ENCODE assay signal across 2 worm cellular contexts in the genomic region with DNA sequence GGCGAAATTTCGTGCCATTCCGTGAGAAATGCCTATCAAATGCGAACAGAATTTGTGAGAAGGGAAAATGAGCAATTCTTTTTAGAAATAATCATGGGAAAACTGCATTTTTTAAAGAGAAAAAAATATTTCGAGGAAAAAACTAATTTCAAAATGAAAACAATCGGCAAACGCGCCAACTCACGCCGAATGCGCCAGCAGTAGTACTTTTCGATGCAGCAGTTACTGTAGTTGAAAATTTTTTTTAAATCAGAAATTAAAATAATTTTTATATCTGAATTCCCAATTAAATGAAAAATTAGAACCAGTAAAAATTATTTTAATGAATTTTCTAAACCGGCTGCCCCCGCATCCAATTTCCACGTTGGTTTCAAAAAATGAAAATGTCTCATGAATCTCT.
A peak's percentile ranks its signal among the peaks of the same experiment; 100 is the strongest.
TF ChIP-seq lines count a peak whose summit lies in the region.

No protein-coding gene starts in this region.

TF ChIP-seq in whole organism, L4 larva, 104 proteins besides CTCF, POLR2A, EP300 and RAD21:
- TF ChIP-seq snpc-1.2 (GFP tag; IDR thresholded peaks at IDR 0.05; lab: Robert Waterston, UW) (peak; percentile 53; the same call in 1 of the 2 replicates), F49E8.2 (tag; optimal IDR thresholded peaks at IDR 0.05; lab: Kevin White, UChicago; ENCODE audit: borderline replicate concordance) (no peak), Y105C5A.15 (GFP tag; IDR thresholded peaks at IDR 0.05; lab: Robert Waterston, UW) (no peak), hlh-11 (tag; optimal IDR thresholded peaks at IDR 0.05; lab: Kevin White, UChicago) (no peak)

TF ChIP-seq in whole organism, young adult, 124 proteins besides CTCF, POLR2A, EP300 and RAD21:
- TF ChIP-seq Y95B8A.8 (GFP tag; IDR thresholded peaks at IDR 0.05; lab: Robert Waterston, UW) = no peak
- TF ChIP-seq ceh-79 (tag; optimal IDR thresholded peaks at IDR 0.05; lab: Kevin White, UChicago) = no peak
- TF ChIP-seq tlf-1 (GFP tag; optimal IDR thresholded peaks at IDR 0.05; lab: Kevin White, UChicago) = no peak
- TF ChIP-seq lag-1 (GFP tag; IDR thresholded peaks at IDR 0.05; lab: Robert Waterston, UW) = no peak
- no peak for TF ChIP-seq nfya-1 (tag; optimal IDR thresholded peaks at IDR 0.05; lab: Kevin White, UChicago; ENCODE audit: borderline replicate concordance, insufficient read depth)
- no peak for TF ChIP-seq T26A5.8 (tag; optimal IDR thresholded peaks at IDR 0.05; lab: Kevin White, UChicago)
- peak; percentile 4 for TF ChIP-seq tbp1 (GFP tag; optimal IDR thresholded peaks at IDR 0.05; lab: Kevin White, UChicago)
- TF ChIP-seq sptf-2 (GFP tag; optimal IDR thresholded peaks at IDR 0.05; lab: Kevin White, UChicago) = no peak
- TF ChIP-seq F49E8.2 (tag; optimal IDR thresholded peaks at IDR 0.05; lab: Kevin White, UChicago; ENCODE audit: insufficient read depth) = peak; percentile 36
- no peak for TF ChIP-seq ceh-27 (GFP tag; optimal IDR thresholded peaks at IDR 0.05; lab: Kevin White, UChicago)
- no peak for TF ChIP-seq nhr-179 (tag; optimal IDR thresholded peaks at IDR 0.05; lab: Kevin White, UChicago)
- TF ChIP-seq mes-4 (tag; optimal IDR thresholded peaks at IDR 0.05; lab: Kevin White, UChicago) = no peak
- no peak for TF ChIP-seq nhr-80 (tag; optimal IDR thresholded peaks at IDR 0.05; lab: Kevin White, UChicago)
- TF ChIP-seq ztf-26 (tag; optimal IDR thresholded peaks at IDR 0.05; lab: Kevin White, UChicago) = no peak
- TF ChIP-seq madf-6 (GFP tag; IDR thresholded peaks at IDR 0.05; lab: Robert Waterston, UW) = peak; percentile 63
- TF ChIP-seq bed-2 (GFP tag; IDR thresholded peaks at IDR 0.05; lab: Robert Waterston, UW) = no peak
- no peak for TF ChIP-seq egl-18 (GFP tag; IDR thresholded peaks at IDR 0.05; lab: Robert Waterston, UW)
- TF ChIP-seq hsf-1 (GFP tag; IDR thresholded peaks at IDR 0.05; lab: Robert Waterston, UW) = no peak
- TF ChIP-seq snpc-4 (GFP tag; optimal IDR thresholded peaks at IDR 0.05; lab: Kevin White, UChicago) = no peak
- TF ChIP-seq snpc-4 (tag; optimal IDR thresholded peaks at IDR 0.05; lab: Kevin White, UChicago) = peak in 1 of 4 experiments; percentile 41
- TF ChIP-seq madf-8 (GFP tag; conservative IDR thresholded peaks at IDR 0.05; lab: Robert Waterston, UW) = peak; percentile 48
- no peak for TF ChIP-seq cebp-1 (GFP tag; IDR thresholded peaks at IDR 0.05; lab: Robert Waterston, UW)
- no peak for TF ChIP-seq cebp-1 (tag; optimal IDR thresholded peaks at IDR 0.05; lab: Kevin White, UChicago)
- no peak for TF ChIP-seq nhr-90 (tag; optimal IDR thresholded peaks at IDR 0.05; lab: Kevin White, UChicago)
- no peak for TF ChIP-seq ztf-25 (GFP tag; IDR thresholded peaks at IDR 0.05; lab: Robert Waterston, UW)
- no peak for TF ChIP-seq pha-4 (tag; optimal IDR thresholded peaks at IDR 0.05; lab: Kevin White, UChicago)
- no peak for TF ChIP-seq chd-7 (tag; optimal IDR thresholded peaks at IDR 0.05; lab: Kevin White, UChicago)
- no peak for TF ChIP-seq tbx-9 (tag; optimal IDR thresholded peaks at IDR 0.05; lab: Kevin White, UChicago; ENCODE audit: borderline replicate concordance)
- TF ChIP-seq pbrm-1 (GFP tag; IDR thresholded peaks at IDR 0.05; lab: Robert Waterston, UW) = 0 out of 2 replicates have a peak, but pooled peaks have one; percentile 7
- TF ChIP-seq lin-54 (GFP tag; optimal IDR thresholded peaks at IDR 0.05; lab: Kevin White, UChicago) = peak; percentile 37
- peak; percentile 87 for TF ChIP-seq lsl-1 (GFP tag; optimal IDR thresholded peaks at IDR 0.05; lab: Kevin White, UChicago)
- TF ChIP-seq Y56A3A.18 (GFP tag; IDR thresholded peaks at IDR 0.05; lab: Robert Waterston, UW) = no peak
- TF ChIP-seq dox-1 (GFP tag; IDR thresholded peaks at IDR 0.05; lab: Robert Waterston, UW) = 0 out of 2 replicates have a peak, but pooled peaks have one; percentile 48
- no peak for TF ChIP-seq F57A8.1 (GFP tag; optimal IDR thresholded peaks at IDR 0.05; lab: Kevin White, UChicago)
- TF ChIP-seq attf-5 (GFP tag; optimal IDR thresholded peaks at IDR 0.05; lab: Kevin White, UChicago) = no peak
- no peak for TF ChIP-seq nfyb-1 (GFP tag; IDR thresholded peaks at IDR 0.05; lab: Robert Waterston, UW)
- no peak for TF ChIP-seq die-1 (tag; optimal IDR thresholded peaks at IDR 0.05; lab: Kevin White, UChicago)
- no peak for TF ChIP-seq madf-10 (tag; optimal IDR thresholded peaks at IDR 0.05; lab: Kevin White, UChicago)
- TF ChIP-seq nhr-27 (tag; optimal IDR thresholded peaks at IDR 0.05; lab: Kevin White, UChicago) = no peak
- no peak for TF ChIP-seq F22D6.2 (tag; optimal IDR thresholded peaks at IDR 0.05; lab: Kevin White, UChicago)
- no peak for TF ChIP-seq rpc-1 (optimal IDR thresholded peaks at IDR 0.05; lab: Kevin White, UChicago)
- no peak for TF ChIP-seq rpc-1 (tag; optimal IDR thresholded peaks at IDR 0.05; lab: Kevin White, UChicago)
- no peak for TF ChIP-seq atf-7 (tag; optimal IDR thresholded peaks at IDR 0.05; lab: Kevin White, UChicago)
- no peak for TF ChIP-seq ceh-40 (GFP tag; IDR thresholded peaks at IDR 0.05; lab: Robert Waterston, UW)
- no peak for TF ChIP-seq unc-62 (GFP tag; optimal IDR thresholded peaks at IDR 0.05; lab: Kevin White, UChicago)
- no peak for TF ChIP-seq B0019.2 (GFP tag; conservative IDR thresholded peaks at IDR 0.05; lab: Robert Waterston, UW)
- no peak for TF ChIP-seq cebp-2 (GFP tag; IDR thresholded peaks at IDR 0.05; lab: Robert Waterston, UW)
- no peak for TF ChIP-seq somi-1 (GFP tag; optimal IDR thresholded peaks at IDR 0.05; lab: Kevin White, UChicago)
- no peak for TF ChIP-seq fkh-3 (tag; optimal IDR thresholded peaks at IDR 0.05; lab: Kevin White, UChicago)
- no peak for TF ChIP-seq lir-1 (GFP tag; conservative IDR thresholded peaks at IDR 0.05; lab: Robert Waterston, UW)
- peak; percentile 29 for TF ChIP-seq efl-1 (GFP tag; optimal IDR thresholded peaks at IDR 0.05; lab: Kevin White, UChicago)
- no peak for TF ChIP-seq F57C9.4 (tag; optimal IDR thresholded peaks at IDR 0.05; lab: Kevin White, UChicago)
- TF ChIP-seq F23B12.7 (tag; optimal IDR thresholded peaks at IDR 0.05; lab: Kevin White, UChicago; ENCODE audit: insufficient read depth) = peak; percentile 9
- no peak for TF ChIP-seq dpl-1 (GFP tag; optimal IDR thresholded peaks at IDR 0.05; lab: Kevin White, UChicago)
- TF ChIP-seq ets-4 (GFP tag; optimal IDR thresholded peaks at IDR 0.05; lab: Kevin White, UChicago) = no peak
- no peak for TF ChIP-seq sea-2 (GFP tag; IDR thresholded peaks at IDR 0.05; lab: Robert Waterston, UW)
- TF ChIP-seq ama-1 (optimal IDR thresholded peaks at IDR 0.05; lab: Kevin White, UChicago) = no peak
- TF ChIP-seq ama-1 (GFP tag; optimal IDR thresholded peaks at IDR 0.05; lab: Kevin White, UChicago) = no peak
- no peak for TF ChIP-seq F10E7.11 (tag; optimal IDR thresholded peaks at IDR 0.05; lab: Kevin White, UChicago)
- TF ChIP-seq lin-40 (tag; optimal IDR thresholded peaks at IDR 0.05; lab: Kevin White, UChicago) = no peak
- no peak for TF ChIP-seq nhr-120 (GFP tag; IDR thresholded peaks at IDR 0.05; lab: Robert Waterston, UW)
- no peak for TF ChIP-seq akir-1 (GFP tag; optimal IDR thresholded peaks at IDR 0.05; lab: Kevin White, UChicago)
- 0 out of 2 replicates have a peak, but pooled peaks have one; percentile 31 for TF ChIP-seq F33H1.4 (GFP tag; IDR thresholded peaks at IDR 0.05; lab: Robert Waterston, UW)
- TF ChIP-seq ceh-100 (GFP tag; IDR thresholded peaks at IDR 0.05; lab: Robert Waterston, UW) = no peak
- TF ChIP-seq Y53G8AR.9 (GFP tag; conservative IDR thresholded peaks at IDR 0.05; lab: Robert Waterston, UW) = no peak
- TF ChIP-seq B0336.3 (GFP tag; IDR thresholded peaks at IDR 0.05; lab: Robert Waterston, UW) = no peak
- no peak for TF ChIP-seq dpff-1 (tag; optimal IDR thresholded peaks at IDR 0.05; lab: Kevin White, UChicago)
- TF ChIP-seq B0035.1 (tag; optimal IDR thresholded peaks at IDR 0.05; lab: Kevin White, UChicago) = no peak
- TF ChIP-seq ZK185.1 (tag; optimal IDR thresholded peaks at IDR 0.05; lab: Kevin White, UChicago; ENCODE audit: poor library complexity, severe bottlenecking) = no peak
- no peak for TF ChIP-seq him-1 (tag; optimal IDR thresholded peaks at IDR 0.05; lab: Kevin White, UChicago)
- TF ChIP-seq D2030.7 (GFP tag; IDR thresholded peaks at IDR 0.05; lab: Robert Waterston, UW) = peak; percentile 45; the same call in 1 of the 2 replicates
- TF ChIP-seq bed-1 (GFP tag; IDR thresholded peaks at IDR 0.05; lab: Robert Waterston, UW) = no peak
- TF ChIP-seq K11D2.4 (GFP tag; IDR thresholded peaks at IDR 0.05; lab: Robert Waterston, UW) = no peak
- peak; percentile 94 for TF ChIP-seq ztf-18 (tag; optimal IDR thresholded peaks at IDR 0.05; lab: Kevin White, UChicago)
- TF ChIP-seq snpc-1.1 (tag; optimal IDR thresholded peaks at IDR 0.05; lab: Kevin White, UChicago; ENCODE audit: insufficient read depth) = no peak
- no peak for TF ChIP-seq ztf-3 (GFP tag; optimal IDR thresholded peaks at IDR 0.05; lab: Kevin White, UChicago)
- peak; percentile 50 for TF ChIP-seq xnd-1 (tag; optimal IDR thresholded peaks at IDR 0.05; lab: Kevin White, UChicago)
- TF ChIP-seq zfh-2 (GFP tag; conservative IDR thresholded peaks at IDR 0.05; lab: Robert Waterston, UW) = no peak
- TF ChIP-seq zim-3 (tag; optimal IDR thresholded peaks at IDR 0.05; lab: Kevin White, UChicago) = no peak
- TF ChIP-seq aptf-3 (GFP tag; IDR thresholded peaks at IDR 0.05; lab: Robert Waterston, UW) = no peak
- no peak for TF ChIP-seq F37B4.10 (GFP tag; IDR thresholded peaks at IDR 0.05; lab: Robert Waterston, UW)
- TF ChIP-seq C17E4.6 (GFP tag; IDR thresholded peaks at IDR 0.05; lab: Robert Waterston, UW) = no peak
- TF ChIP-seq nfya-2 (GFP tag; IDR thresholded peaks at IDR 0.05; lab: Robert Waterston, UW) = no peak
TF ChIP-seq in whole organism, young adult: peak in this region for 15.
